Worm (Caenorhabditis elegans): ENCODE measurements around the gene Y38C1AA.7.

DNA sequence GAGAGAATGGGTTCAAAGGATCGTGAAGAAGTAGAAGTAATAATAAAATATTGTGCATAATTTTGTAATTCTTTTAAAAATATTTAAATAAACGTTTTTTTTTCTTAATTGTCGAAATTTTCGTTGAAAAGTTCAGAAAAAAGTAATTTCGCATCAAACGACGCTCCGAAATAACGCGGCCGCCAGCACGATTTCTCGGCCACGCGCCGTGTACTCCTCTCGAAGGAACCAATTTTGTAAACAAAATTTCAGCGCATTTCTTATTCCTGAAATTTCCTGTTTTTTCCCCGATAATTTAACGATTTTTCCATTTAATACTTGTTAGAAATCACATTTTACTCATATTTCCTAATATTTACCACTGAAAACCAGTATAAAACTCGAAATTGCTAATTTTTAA is 33.3 kb downstream of the Y38C1AA.7 start, which contains the start of gene Y38C1AA.12:
- TF ChIP-seq flt-1 (GFP tag; IDR thresholded peaks at IDR 0.05) (peak; percentile 84), T22C8.4 (GFP tag; IDR thresholded peaks at IDR 0.05) (no peak), klf-2 (GFP tag; conservative IDR thresholded peaks at IDR 0.05) (no peak), ztf-23 (GFP tag; IDR thresholded peaks at IDR 0.05) (peak; percentile 70; the same call in 1 of the 2 replicates)

Measured in whole organism, midembryonic.